Worm (Caenorhabditis elegans) whole organism, late embryonic: ENCODE measurements around the gene ccdc-47.

ENCODE experiments used
- ceh-34 ChIP-seq: sonication (generic microtip); optimal IDR thresholded peaks from 2 replicates; lab custom pipeline; 2016; ENCODE audit warnings: mild to moderate bottlenecking, missing genetic modification characterization, missing compliant biosample characterization
- elt-2 ChIP-seq: sonication (generic microtip); optimal IDR thresholded peaks from 2 replicates; lab custom pipeline; 2016; ENCODE audit warnings: missing genetic modification reagents, missing genetic modification characterization, missing compliant biosample characterization
- elt-4 ChIP-seq: sonication (generic microtip); optimal IDR thresholded peaks from 2 replicates; lab custom pipeline; 2016; ENCODE audit warnings: missing genetic modification characterization, missing compliant biosample characterization
- pax-1 ChIP-seq: fragments of 150-350 bp; optimal IDR thresholded peaks from 2 replicates; lab custom pipeline; 2014; ENCODE audit warnings: missing biosample characterization, missing genetic modification characterization
- pqm-1 ChIP-seq: sonication (generic microtip); optimal IDR thresholded peaks from 2 replicates; lab custom pipeline; 2016; ENCODE audit warnings: missing genetic modification characterization, missing compliant biosample characterization

ce11 chrIII:3914049-3914448 is 2.7 kb upstream of the ccdc-47 start, which contains the start of gene pat-3:
- TF ChIP-seq pqm-1 (tag; lab: Kevin White, UChicago): no peak
- TF ChIP-seq pax-1 (tag; lab: Kevin White, UChicago): no peak
- no peak for TF ChIP-seq elt-2
- no peak for TF ChIP-seq ceh-34 (tag; lab: Kevin White, UChicago)
- TF ChIP-seq elt-4: no peak
